Fruit fly (Drosophila melanogaster): ENCODE measurements around the gene PolrMT.

The PolrMT gene

DNA sequence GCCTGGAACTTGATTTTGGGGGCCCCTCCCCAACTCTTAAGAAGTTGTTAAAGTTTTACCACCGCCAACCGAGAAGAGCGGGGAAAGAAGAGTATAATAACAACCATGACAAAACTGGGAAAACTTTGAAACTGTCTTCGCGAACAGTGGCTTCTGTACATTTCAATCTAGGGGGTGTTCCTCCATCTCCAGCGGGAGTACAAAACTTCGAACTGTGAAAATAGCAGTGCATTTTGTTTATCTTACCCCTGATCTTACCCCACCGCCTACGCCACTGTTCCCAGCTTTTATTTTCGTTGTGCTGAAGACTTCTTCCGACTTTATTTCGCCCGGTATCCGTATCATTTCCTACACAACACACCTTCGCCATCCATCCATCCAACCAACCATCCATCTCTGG is 37.2 kb downstream of the PolrMT start (continued):
- no peak for TF ChIP-seq pfk (GFP tag; optimal IDR thresholded peaks at IDR 0.05)
- peak; percentile 68 for TF ChIP-seq Rfx (GFP tag; IDR thresholded peaks at IDR 0.05)
- no peak for TF ChIP-seq CG16779 (GFP tag; IDR thresholded peaks at IDR 0.05)
- no peak for TF ChIP-seq CG16813 (GFP tag; IDR thresholded peaks at IDR 0.05; ENCODE audit: partially characterized antibody)
- no peak for TF ChIP-seq CG7556 (GFP tag; optimal IDR thresholded peaks at IDR 0.05)
- TF ChIP-seq ro (GFP tag; IDR thresholded peaks at IDR 0.05), result no peak
- TF ChIP-seq gsb-n (tag; optimal IDR thresholded peaks at IDR 0.05), result no peak
- TF ChIP-seq ewg (GFP tag; optimal IDR thresholded peaks at IDR 0.05), result no peak
- TF ChIP-seq NC2α (GFP tag; optimal IDR thresholded peaks at IDR 0.05), result no peak
- TF ChIP-seq zfh2 (GFP tag; optimal IDR thresholded peaks at IDR 0.05), result peak; percentile 43
- TF ChIP-seq Camta (GFP tag; optimal IDR thresholded peaks at IDR 0.05), result no peak
- TF ChIP-seq Mrtf (GFP tag; IDR thresholded peaks at IDR 0.05), result 0 out of 3 replicates have a peak, but pooled peaks have one; percentile 29
- TF ChIP-seq CG5245 (GFP tag; optimal IDR thresholded peaks at IDR 0.05), result no peak
- peak; percentile 0 for TF ChIP-seq CG2712 (tag; optimal IDR thresholded peaks at IDR 0.05)
- peak; percentile 29 for TF ChIP-seq tin (GFP tag; optimal IDR thresholded peaks at IDR 0.05)
- no peak for TF ChIP-seq Elba2 (GFP tag; optimal IDR thresholded peaks at IDR 0.05)
- no peak for TF ChIP-seq Side (GFP tag; optimal IDR thresholded peaks at IDR 0.05)
- no peak for TF ChIP-seq CG1832 (GFP tag; optimal IDR thresholded peaks at IDR 0.05)
- peak; percentile 5 for TF ChIP-seq CoRest (tag; optimal IDR thresholded peaks at IDR 0.05)
- peak; percentile 12 for TF ChIP-seq bcd (GFP tag; optimal IDR thresholded peaks at IDR 0.05)
- TF ChIP-seq ham (GFP tag; IDR thresholded peaks at IDR 0.05), result 0 out of 2 replicates have a peak, but pooled peaks have one; percentile 12
- 0 out of 2 replicates have a peak, but pooled peaks have one; percentile 23 for TF ChIP-seq Ada2b (GFP tag; IDR thresholded peaks at IDR 0.05)
- TF ChIP-seq otp (GFP tag; IDR thresholded peaks at IDR 0.05), result 0 out of 3 replicates have a peak, but pooled peaks have one; percentile 39
- TF ChIP-seq Dip3 (GFP tag; optimal IDR thresholded peaks at IDR 0.05), result no peak
- no peak for TF ChIP-seq luna (GFP tag; optimal IDR thresholded peaks at IDR 0.05)
- no peak for TF ChIP-seq CG31441 (GFP tag; IDR thresholded peaks at IDR 0.05)
- no peak for TF ChIP-seq CG15696 (tag; optimal IDR thresholded peaks at IDR 0.05)
- no peak for TF ChIP-seq z (GFP tag; IDR thresholded peaks at IDR 0.05)
- no peak for TF ChIP-seq Six4 (GFP tag; optimal IDR thresholded peaks at IDR 0.05)
- no peak for TF ChIP-seq trh (GFP tag; optimal IDR thresholded peaks at IDR 0.05)
- peak; percentile 9 for TF ChIP-seq CG1603 (tag; optimal IDR thresholded peaks at IDR 0.05)
- TF ChIP-seq pnt (GFP tag; optimal IDR thresholded peaks at IDR 0.05), result peak; percentile 17
- TF ChIP-seq row (GFP tag; IDR thresholded peaks at IDR 0.05), result peak; percentile 62
- no peak for TF ChIP-seq nom (GFP tag; optimal IDR thresholded peaks at IDR 0.05)
- 0 out of 3 replicates have a peak, but pooled peaks have one; percentile 20 for TF ChIP-seq gce (GFP tag; IDR thresholded peaks at IDR 0.05)
- peak; percentile 58 for TF ChIP-seq CG2678 (tag; optimal IDR thresholded peaks at IDR 0.05)
- peak; percentile 10 for TF ChIP-seq CG7786 (GFP tag; optimal IDR thresholded peaks at IDR 0.05)
- TF ChIP-seq Dbx (GFP tag; IDR thresholded peaks at IDR 0.05), result peak; percentile 62
- no peak for TF ChIP-seq Lpt (GFP tag; optimal IDR thresholded peaks at IDR 0.05)
- TF ChIP-seq Sry-β (GFP tag; optimal IDR thresholded peaks at IDR 0.05), result no peak
- TF ChIP-seq knrl (GFP tag; IDR thresholded peaks at IDR 0.05; ENCODE audit: partially characterized antibody), result no peak
- no peak for TF ChIP-seq CG10274 (GFP tag; optimal IDR thresholded peaks at IDR 0.05)
- peak; percentile 85 for TF ChIP-seq Med (GFP tag)
- TF ChIP-seq CG17912 (GFP tag; optimal IDR thresholded peaks at IDR 0.05), result no peak
- no peak for TF ChIP-seq bigmax (GFP tag; optimal IDR thresholded peaks at IDR 0.05)
- TF ChIP-seq Antp (GFP tag; optimal IDR thresholded peaks at IDR 0.05), result peak; percentile 67
- no peak for TF ChIP-seq Fer1 (GFP tag; optimal IDR thresholded peaks at IDR 0.05)
- TF ChIP-seq lilli (GFP tag; optimal IDR thresholded peaks at IDR 0.05), result peak; percentile 4
- TF ChIP-seq klu (GFP tag; IDR thresholded peaks at IDR 0.05), result no peak
- no peak for TF ChIP-seq CG8359 (GFP tag; optimal IDR thresholded peaks at IDR 0.05; ENCODE audit: borderline replicate concordance)
- no peak for TF ChIP-seq Doc3 (GFP tag; IDR thresholded peaks at IDR 0.05; ENCODE audit: partially characterized antibody)
- 0 out of 2 replicates have a peak, but pooled peaks have one; percentile 9 for TF ChIP-seq CG43689 (GFP tag; IDR thresholded peaks at IDR 0.05)
